Worm (Caenorhabditis elegans): ENCODE measurements around the gene Y56A3A.30.

DNA sequence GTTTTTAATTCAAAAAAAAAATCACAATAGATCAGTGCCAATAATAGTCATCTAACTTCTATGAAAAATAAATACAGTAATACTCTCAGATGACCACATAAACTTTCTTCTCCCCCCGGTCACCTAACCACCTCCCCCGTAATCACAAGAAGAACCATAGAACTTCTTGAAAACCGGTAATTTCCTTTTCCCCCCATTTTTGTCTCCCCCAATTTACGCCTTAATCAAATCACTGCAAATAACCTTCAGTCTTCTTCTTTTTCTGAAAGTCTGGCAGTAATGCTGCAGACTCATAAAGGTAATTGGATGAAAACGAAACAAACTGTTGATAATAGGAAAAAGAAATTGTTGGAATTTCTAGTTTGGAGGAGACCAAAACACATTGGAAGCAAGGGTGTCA lies 35.6 kb upstream of the Y56A3A.30 start:
- TF ChIP-seq lin-11 (tag; optimal IDR thresholded peaks at IDR 0.05) = no peak
- no peak for TF ChIP-seq ceh-9 (tag; optimal IDR thresholded peaks at IDR 0.05)

All from whole organism, late embryonic.